Fruit fly (Drosophila melanogaster) whole organism, embryonic: ENCODE data around the gene CG43407.

ENCODE experiments used
- Ada2b ChIP-seq: fragments of 200-800 bp; sonication (Bioruptor generic); IDR thresholded peaks from 2 replicates; pipeline ENCODE4 v1.3.6; 2022; ENCODE audit warnings: missing biosample characterization, missing genetic modification characterization
- Aef1 ChIP-seq: fragments of 200-800 bp; sonication (Bioruptor generic); IDR thresholded peaks from 3 replicates; pipeline ENCODE4 v1.3.6; 2022; ENCODE audit warnings: missing biosample characterization, missing genetic modification characterization
- CG10462 ChIP-seq: fragments of 200-800 bp; sonication (Bioruptor generic); optimal IDR thresholded peaks from 2 replicates; lab custom pipeline; 2016; ENCODE audit warnings: missing biosample characterization, missing genetic modification characterization
- CG11696 ChIP-seq: fragments of 200-800 bp; sonication (Bioruptor generic); IDR thresholded peaks from 2 replicates; pipeline ENCODE4 v1.3.6; 2022; ENCODE audit warnings: missing biosample characterization, missing genetic modification characterization
- CG14014 ChIP-seq: fragments of 200-800 bp; sonication (Bioruptor generic); IDR thresholded peaks from 2 replicates; pipeline ENCODE4 v1.3.6; 2022; ENCODE audit warnings: missing biosample characterization, missing genetic modification characterization
- CG14710 ChIP-seq: fragments of 200-800 bp; sonication (Bioruptor generic); optimal IDR thresholded peaks from 3 replicates; lab custom pipeline; 2019; ENCODE audit warnings: missing biosample characterization, mild to moderate bottlenecking, missing genetic modification characterization, moderate library complexity
- CG1602 ChIP-seq: fragments of 200-800 bp; sonication (Bioruptor generic); optimal IDR thresholded peaks from 3 replicates; lab custom pipeline; 2016; ENCODE audit warnings: missing biosample characterization, missing genetic modification characterization
- CG16779 ChIP-seq: fragments of 200-800 bp; sonication (Bioruptor generic); IDR thresholded peaks from 2 replicates; pipeline ENCODE4 v1.3.6; 2022; ENCODE audit warnings: missing biosample characterization, missing genetic modification characterization
- CG18011 ChIP-seq: fragments of 200-800 bp; sonication (Bioruptor generic); optimal IDR thresholded peaks from 2 replicates; lab custom pipeline; 2017; ENCODE audit warnings: missing biosample characterization, missing genetic modification characterization, mild to moderate bottlenecking, moderate library complexity, missing genotype
- CG1832 ChIP-seq: fragments of 200-800 bp; sonication (Bioruptor generic); optimal IDR thresholded peaks from 2 replicates; lab custom pipeline; 2017; ENCODE audit warnings: missing biosample characterization, mild to moderate bottlenecking, missing genetic modification characterization, inconsistent platforms
- CG2116 ChIP-seq: fragments of 200-800 bp; sonication (Bioruptor generic); optimal IDR thresholded peaks from 3 replicates; lab custom pipeline; 2018; ENCODE audit warnings: missing biosample characterization, mild to moderate bottlenecking, missing genetic modification characterization
- CG2199 ChIP-seq: fragments of 200-800 bp; sonication (Bioruptor generic); IDR thresholded peaks from 3 replicates; pipeline ENCODE4 v1.3.6; 2022; ENCODE audit warnings: missing biosample characterization, missing genetic modification characterization
- CG2678 ChIP-seq: fragments of 200-800 bp; sonication (Bioruptor generic); optimal IDR thresholded peaks from 3 replicates; lab custom pipeline; 2019; ENCODE audit warnings: missing biosample characterization, mild to moderate bottlenecking, missing genetic modification characterization, moderate library complexity
- CG2875 ChIP-seq: fragments of 200-800 bp; sonication (Bioruptor generic); optimal IDR thresholded peaks from 2 replicates; lab custom pipeline; 2017; ENCODE audit warnings: missing biosample characterization, mild to moderate bottlenecking, missing genetic modification characterization, missing genetic modification reagents
- CG31224 ChIP-seq: fragments of 200-800 bp; sonication (Bioruptor generic); IDR thresholded peaks from 2 replicates; pipeline ENCODE4 v1.3.6; 2022; ENCODE audit warnings: missing biosample characterization, missing genetic modification characterization
- CG5245 ChIP-seq: fragments of 200-800 bp; sonication (Bioruptor generic); optimal IDR thresholded peaks from 3 replicates; lab custom pipeline; 2016; ENCODE audit warnings: missing biosample characterization, missing genetic modification characterization
- CG5953 ChIP-seq: fragments of 200-800 bp; sonication (Bioruptor generic); IDR thresholded peaks from 2 replicates; pipeline ENCODE4 v1.3.6; 2022; ENCODE audit warnings: missing biosample characterization, missing genetic modification characterization
- CG6272 ChIP-seq: fragments of 200-800 bp; sonication (Bioruptor generic); IDR thresholded peaks from 2 replicates; pipeline ENCODE4 v1.3.6; 2022; ENCODE audit warnings: missing biosample characterization, missing genetic modification characterization
- CG6854 ChIP-seq: fragments of 200-800 bp; sonication (Bioruptor generic); optimal IDR thresholded peaks from 3 replicates; lab custom pipeline; 2017; ENCODE audit warnings: missing biosample characterization, mild to moderate bottlenecking, missing genetic modification characterization
- CkIIα-i1 ChIP-seq: fragments of 200-800 bp; sonication (Bioruptor generic); IDR thresholded peaks from 2 replicates; pipeline ENCODE4 v1.3.6; 2022; ENCODE audit warnings: missing biosample characterization, missing genetic modification characterization
- Hmr ChIP-seq: fragments of 200-800 bp; sonication (Bioruptor generic); optimal IDR thresholded peaks from 3 replicates; lab custom pipeline; 2017; ENCODE audit warnings: mild to moderate bottlenecking, missing biosample characterization, missing genetic modification reagents, missing genetic modification characterization
- Hr51 ChIP-seq, 2 experiments: fragments of 200-800 bp; sonication (Bioruptor generic); optimal IDR thresholded peaks; 2 replicates in 1 of 2; 3 replicates in 1 of 2; lab custom pipeline; 2016 to 2018; ENCODE audit warnings: missing biosample characterization in 2 of 2, missing genetic modification characterization in 2 of 2, mild to moderate bottlenecking in 1 of 2, moderate library complexity in 1 of 2
- Meics ChIP-seq: fragments of 200-800 bp; sonication (Bioruptor generic); optimal IDR thresholded peaks from 2 replicates; lab custom pipeline; 2017; ENCODE audit warnings: missing biosample characterization, mild to moderate bottlenecking, missing genetic modification characterization
- Mrtf ChIP-seq: fragments of 200-800 bp; sonication (Bioruptor generic); IDR thresholded peaks from 3 replicates; pipeline ENCODE4 v1.3.6; 2022; ENCODE audit warnings: missing biosample characterization, missing genetic modification characterization
- Neu2 ChIP-seq: fragments of 200-800 bp; sonication (Bioruptor generic); optimal IDR thresholded peaks from 3 replicates; lab custom pipeline; 2016; ENCODE audit warnings: missing biosample characterization, missing genetic modification characterization, borderline replicate concordance
- Nf-YA ChIP-seq: fragments of 200-800 bp; sonication (Bioruptor generic); IDR thresholded peaks from 2 replicates; pipeline ENCODE4 v1.3.6; 2022; ENCODE audit warnings: missing biosample characterization, missing genetic modification characterization
- NfI ChIP-seq: fragments of 200-800 bp; sonication (Bioruptor generic); optimal IDR thresholded peaks from 3 replicates; lab custom pipeline; 2018; ENCODE audit warnings: missing biosample characterization, mild to moderate bottlenecking, missing genetic modification characterization, moderate library complexity
- Scr ChIP-seq: fragments of 200-800 bp; sonication (Bioruptor generic); IDR thresholded peaks from 2 replicates; pipeline ENCODE4 v1.3.6; 2022; ENCODE audit warnings: missing biosample characterization, missing genetic modification characterization; ENCODE audit not compliant: partially characterized antibody
- Six4 ChIP-seq: fragments of 200-800 bp; sonication (Bioruptor generic); optimal IDR thresholded peaks from 2 replicates; lab custom pipeline; 2016; ENCODE audit warnings: missing biosample characterization, missing genetic modification characterization
- ab ChIP-seq: fragments of 200-800 bp; sonication (Bioruptor generic); optimal IDR thresholded peaks from 2 replicates; lab custom pipeline; 2016; ENCODE audit warnings: missing biosample characterization, missing genetic modification characterization
- ac ChIP-seq: fragments of 200-800 bp; sonication (Bioruptor generic); optimal IDR thresholded peaks from 3 replicates; lab custom pipeline; 2017; ENCODE audit warnings: missing biosample characterization, mild to moderate bottlenecking, missing genetic modification characterization
- ap ChIP-seq: fragments of 200-800 bp; sonication (Bioruptor generic); IDR thresholded peaks from 2 replicates; pipeline ENCODE4 v1.3.6; 2022; ENCODE audit warnings: missing biosample characterization, missing genetic modification characterization
- chif ChIP-seq, 2 experiments: fragments of 200-800 bp; sonication (Bioruptor generic); optimal IDR thresholded peaks; 3 replicates each; lab custom pipeline; 2016; ENCODE audit warnings: missing biosample characterization in 2 of 2, missing genetic modification characterization in 2 of 2
- crc ChIP-seq: fragments of 200-800 bp; sonication (Bioruptor generic); optimal IDR thresholded peaks from 2 replicates; lab custom pipeline; 2016; ENCODE audit warnings: missing biosample characterization, missing genetic modification characterization
- ftz-f1 ChIP-seq: fragments of 200-800 bp; sonication (Bioruptor generic); optimal IDR thresholded peaks from 2 replicates; lab custom pipeline; 2016; ENCODE audit warnings: missing biosample characterization, missing genetic modification characterization
- gem ChIP-seq: fragments of 200-800 bp; sonication (Bioruptor generic); optimal IDR thresholded peaks from 2 replicates; lab custom pipeline; 2019; ENCODE audit warnings: missing biosample characterization, mild to moderate bottlenecking, missing genetic modification characterization, moderate library complexity
- hb ChIP-seq: fragments of 200-800 bp; sonication (Bioruptor generic); IDR thresholded peaks from 3 replicates; pipeline ENCODE4 v1.3.6; 2022; ENCODE audit warnings: missing biosample characterization, missing genetic modification characterization; ENCODE audit not compliant: partially characterized antibody
- hth ChIP-seq: fragments of >200 bp; optimal IDR thresholded peaks from 2 replicates; lab custom pipeline; 2017; ENCODE audit warnings: inconsistent platforms
- jigr1 ChIP-seq: fragments of 200-800 bp; sonication (Bioruptor generic); IDR thresholded peaks from 3 replicates; pipeline ENCODE4 v1.3.6; 2022; ENCODE audit warnings: missing biosample characterization, missing genetic modification characterization
- ken ChIP-seq: fragments of 200-800 bp; sonication (Bioruptor generic); IDR thresholded peaks from 3 replicates; pipeline ENCODE4 v1.3.6; 2022; ENCODE audit warnings: missing biosample characterization, missing genetic modification characterization
- lbe ChIP-seq: fragments of 200-800 bp; sonication (Bioruptor generic); optimal IDR thresholded peaks from 2 replicates; lab custom pipeline; 2016; ENCODE audit warnings: missing biosample characterization, mild to moderate bottlenecking, missing genetic modification characterization
- lmd ChIP-seq: fragments of 200-800 bp; sonication (Bioruptor generic); IDR thresholded peaks from 2 replicates; pipeline ENCODE4 v1.3.6; 2022; ENCODE audit warnings: missing biosample characterization, missing genetic modification characterization
- lola ChIP-seq, 3 experiments: fragments of >200 bp in 2 of 3; fragments of 200-800 bp in 1 of 3; sonication (Bioruptor generic) in 1 of 3; optimal IDR thresholded peaks; 2 replicates each; lab custom pipeline; 2017 to 2019; ENCODE audit warnings: missing biosample characterization in 3 of 3, missing genetic modification characterization in 3 of 3, mild to moderate bottlenecking in 1 of 3, moderate library complexity in 1 of 3
- prd ChIP-seq, 3 experiments: fragments of >200 bp in 2 of 3; fragments of 200-800 bp in 1 of 3; sonication (Bioruptor generic) in 1 of 3; optimal IDR thresholded peaks in 2 of 3; IDR thresholded peaks in 1 of 3; 2 replicates in 2 of 3; 3 replicates in 1 of 3; pipeline versions ENCODE4 v1.3.6 to Lab custom; 2017 to 2022; ENCODE audit warnings: missing biosample characterization in 1 of 3, missing genetic modification characterization in 1 of 3
- pzg ChIP-seq: fragments of 200-800 bp; sonication (Bioruptor generic); optimal IDR thresholded peaks from 3 replicates; lab custom pipeline; 2018; ENCODE audit warnings: missing biosample characterization, mild to moderate bottlenecking, missing genetic modification characterization, moderate library complexity
- row ChIP-seq: fragments of 200-800 bp; sonication (Bioruptor generic); IDR thresholded peaks from 3 replicates; pipeline ENCODE4 v1.3.6; 2022; ENCODE audit warnings: missing biosample characterization, missing genetic modification characterization
- slbo ChIP-seq: fragments of 200-800 bp; sonication (Bioruptor generic); IDR thresholded peaks from 2 replicates; pipeline ENCODE4 v1.3.6; 2022; ENCODE audit warnings: missing biosample characterization, missing genetic modification characterization
- tio ChIP-seq: fragments of 200-800 bp; sonication (Bioruptor generic); optimal IDR thresholded peaks from 2 replicates; lab custom pipeline; 2017; ENCODE audit warnings: missing biosample characterization, missing genetic modification characterization, inconsistent platforms
- usp ChIP-seq: fragments of >200 bp; optimal IDR thresholded peaks from 2 replicates; lab custom pipeline; 2017; ENCODE audit warnings: missing biosample characterization, missing genetic modification characterization
- wor ChIP-seq: fragments of 200-800 bp; sonication (Bioruptor generic); IDR thresholded peaks from 2 replicates; pipeline ENCODE4 v1.3.6; 2022; ENCODE audit warnings: missing biosample characterization, missing genetic modification characterization

Gene CG43407

DNA sequence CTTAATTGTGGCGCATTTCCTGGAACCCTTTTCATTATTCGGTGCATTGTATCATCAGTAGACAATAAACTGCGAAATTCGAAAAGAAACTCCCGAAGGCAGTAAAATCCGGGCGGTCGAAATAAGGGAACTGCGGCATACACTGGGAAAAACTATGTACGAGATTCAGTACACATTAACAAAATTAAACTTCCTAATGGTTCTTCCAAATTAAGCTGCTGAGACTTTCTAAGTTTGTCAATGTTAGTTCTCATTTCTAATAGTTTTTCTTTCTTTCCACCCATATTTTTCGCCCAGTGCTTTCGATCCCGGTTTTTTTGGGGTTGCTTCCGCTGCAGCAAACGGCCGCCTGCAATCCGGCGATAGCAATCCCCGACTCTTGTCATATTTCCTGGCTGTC lies 28.4 kb downstream of the CG43407 start (continued):
- TF ChIP-seq Nf-YA, result 0 out of 2 replicates have a peak, but pooled peaks have one; percentile 39
- TF ChIP-seq Ada2b (GFP tag; lab: Robert Waterston, UW), result no peak
- TF ChIP-seq slbo (GFP tag; lab: Robert Waterston, UW), result peak; percentile 63; the same call in 1 of the 2 replicates
- no peak for TF ChIP-seq hth (lab: Kevin White, UChicago)
- 0 out of 2 replicates have a peak, but pooled peaks have one; percentile 31 for TF ChIP-seq CG11696
- peak; percentile 65 for TF ChIP-seq lmd (GFP tag; lab: Robert Waterston, UW)
- TF ChIP-seq CG14014 (GFP tag; lab: Robert Waterston, UW), result 0 out of 2 replicates have a peak, but pooled peaks have one; percentile 32
- TF ChIP-seq lbe (GFP tag; lab: Kevin White, UChicago), result no peak
- peak; percentile 16 for TF ChIP-seq Hmr (GFP tag; lab: Kevin White, UChicago)
- no peak for TF ChIP-seq Neu2 (GFP tag; lab: Kevin White, UChicago)
- peak; percentile 85 for TF ChIP-seq row (GFP tag; lab: Robert Waterston, UW)
- peak; percentile 18 for TF ChIP-seq crc (GFP tag; lab: Kevin White, UChicago)
- TF ChIP-seq CG2199 (GFP tag; lab: Robert Waterston, UW), result peak; percentile 70; the same call in 2 of the 3 replicates
- peak; percentile 79 for TF ChIP-seq gem (tag; lab: Kevin White, UChicago)
- TF ChIP-seq NfI (GFP tag; lab: Kevin White, UChicago), result peak; percentile 69
- peak in 1 of 3 experiments; percentile 83 for TF ChIP-seq lola (GFP tag; optimal IDR thresholded peaks at IDR 0.05; lab: Kevin White, UChicago)
- peak; percentile 13 for TF ChIP-seq Meics (GFP tag; lab: Kevin White, UChicago)
- TF ChIP-seq hb (GFP tag; lab: Robert Waterston, UW), result no peak
- TF ChIP-seq CG2116 (GFP tag; lab: Kevin White, UChicago), result peak; percentile 24
- TF ChIP-seq ken (GFP tag; lab: Robert Waterston, UW), result peak; percentile 68; the same call in 2 of the 3 replicates
- TF ChIP-seq usp (GFP tag; lab: Kevin White, UChicago), result no peak
- peak; percentile 57 for TF ChIP-seq CG10462 (GFP tag; lab: Kevin White, UChicago)
- TF ChIP-seq Six4, result peak; percentile 52
- TF ChIP-seq chif (GFP tag; optimal IDR thresholded peaks at IDR 0.05; lab: Kevin White, UChicago), result peak; percentile 74 to 86
- TF ChIP-seq ap (GFP tag; lab: Robert Waterston, UW), result peak; percentile 79
- TF ChIP-seq Hr51 (GFP tag; optimal IDR thresholded peaks at IDR 0.05; lab: Kevin White, UChicago), result peak; percentile 61 to 66
- no peak for TF ChIP-seq CG31224 (GFP tag; lab: Robert Waterston, UW)
- no peak for TF ChIP-seq CG6854 (GFP tag; lab: Kevin White, UChicago)
- peak; percentile 69 for TF ChIP-seq CG2875 (GFP tag; lab: Kevin White, UChicago)
- TF ChIP-seq CG16779 (GFP tag; lab: Robert Waterston, UW), result no peak
- peak; percentile 59; the same call in 1 of the 2 replicates for TF ChIP-seq wor
- TF ChIP-seq ac (GFP tag; lab: Kevin White, UChicago), result peak; percentile 63
- peak; percentile 56 for TF ChIP-seq tio (GFP tag; lab: Kevin White, UChicago)
- peak; percentile 84 for TF ChIP-seq CG5245 (GFP tag; lab: Kevin White, UChicago)
- TF ChIP-seq jigr1 (GFP tag; lab: Robert Waterston, UW), result no peak
- no peak for TF ChIP-seq CG1832 (GFP tag; lab: Kevin White, UChicago)
- TF ChIP-seq Scr (GFP tag; lab: Robert Waterston, UW), result no peak
- peak; percentile 58 for TF ChIP-seq CG1602
- TF ChIP-seq CkIIα-i1 (GFP tag; lab: Robert Waterston, UW), result no peak
- peak; percentile 36; the same call in 1 of the 2 replicates for TF ChIP-seq CG6272
- peak; percentile 82 for TF ChIP-seq Mrtf (GFP tag; lab: Robert Waterston, UW)
- TF ChIP-seq Aef1 (GFP tag; lab: Robert Waterston, UW), result 0 out of 3 replicates have a peak, but pooled peaks have one; percentile 29
- TF ChIP-seq ab, result peak; percentile 19
- TF ChIP-seq CG14710 (tag; lab: Kevin White, UChicago), result peak; percentile 55
- TF ChIP-seq CG2678 (tag; lab: Kevin White, UChicago), result peak; percentile 83
- TF ChIP-seq prd (optimal IDR thresholded peaks at IDR 0.05; lab: Kevin White, UChicago), result no peak
- TF ChIP-seq prd (GFP tag; IDR thresholded peaks at IDR 0.05; lab: Robert Waterston, UW), result peak; percentile 91
- TF ChIP-seq ftz-f1, result no peak
- TF ChIP-seq CG5953 (GFP tag; lab: Robert Waterston, UW), result peak; percentile 54; the same call in 1 of the 2 replicates
- TF ChIP-seq pzg (GFP tag; lab: Kevin White, UChicago), result no peak
- TF ChIP-seq CG18011 (GFP tag; lab: Kevin White, UChicago), result no peak
